Fruit fly (Drosophila melanogaster): Measurements from ENCODE around the gene CG43394.

The CG43394 gene

dm6 chr2L:8204996-8205567, 59.5 kb downstream of the CG43394 start, which contains the start of gene SLC5A11 (continued):
- TF ChIP-seq CG18764 (GFP tag; optimal IDR thresholded peaks at IDR 0.05): peak; percentile 88
- TF ChIP-seq CG17359 (tag; optimal IDR thresholded peaks at IDR 0.05): peak; percentile 97
- TF ChIP-seq CG6654 (GFP tag; optimal IDR thresholded peaks at IDR 0.05): peak; percentile 74
- peak; percentile 87 for TF ChIP-seq D19A (tag; optimal IDR thresholded peaks at IDR 0.05)
- TF ChIP-seq stwl (tag; optimal IDR thresholded peaks at IDR 0.05): no peak
- peak; percentile 99 for TF ChIP-seq dpn (GFP tag; optimal IDR thresholded peaks at IDR 0.05)
- TF ChIP-seq Aef1 (GFP tag; IDR thresholded peaks at IDR 0.05): peak; percentile 100
- TF ChIP-seq run (tag; optimal IDR thresholded peaks at IDR 0.05): peak; percentile 96
- peak; percentile 95 for TF ChIP-seq CG17361 (GFP tag; IDR thresholded peaks at IDR 0.05)
- TF ChIP-seq Mrtf (GFP tag; IDR thresholded peaks at IDR 0.05): peak; percentile 94
- TF ChIP-seq pb (GFP tag; optimal IDR thresholded peaks at IDR 0.05): peak; percentile 95
- TF ChIP-seq CG11247 (GFP tag; IDR thresholded peaks at IDR 0.05): peak; percentile 96
- TF ChIP-seq Poxn (GFP tag; IDR thresholded peaks at IDR 0.05): peak; percentile 32; the same call in 1 of the 2 replicates
- TF ChIP-seq pan (optimal IDR thresholded peaks at IDR 0.05): no peak
- TF ChIP-seq pan (GFP tag; optimal IDR thresholded peaks at IDR 0.05 in 1 of 2, IDR thresholded peaks at IDR 0.05 in 1 of 2): peak in 1 of 2 experiments; percentile 98
- peak; percentile 54 for TF ChIP-seq NC2β (GFP tag; optimal IDR thresholded peaks at IDR 0.05)
- peak; percentile 81 for TF ChIP-seq salm (tag; optimal IDR thresholded peaks at IDR 0.05)
- peak; percentile 61 for TF ChIP-seq CG17802 (tag; optimal IDR thresholded peaks at IDR 0.05)
- 0 out of 2 replicates have a peak, but pooled peaks have one; percentile 19 for TF ChIP-seq crol (GFP tag; IDR thresholded peaks at IDR 0.05)
- TF ChIP-seq CG30020 (tag; optimal IDR thresholded peaks at IDR 0.05): peak; percentile 84
- peak; percentile 96 for TF ChIP-seq Asciz (GFP tag; optimal IDR thresholded peaks at IDR 0.05)
- peak; percentile 100 for TF ChIP-seq CG12104 (GFP tag; optimal IDR thresholded peaks at IDR 0.05)
- peak; percentile 94 for TF ChIP-seq ara (GFP tag; IDR thresholded peaks at IDR 0.05)
- TF ChIP-seq CG3407 (GFP tag; optimal IDR thresholded peaks at IDR 0.05): peak; percentile 86
- TF ChIP-seq insv (GFP tag; optimal IDR thresholded peaks at IDR 0.05): peak in 1 of 2 experiments; percentile 60
- peak; percentile 97 for TF ChIP-seq NK7.1 (GFP tag; optimal IDR thresholded peaks at IDR 0.05)
- peak; percentile 77 for TF ChIP-seq CG2202 (tag; optimal IDR thresholded peaks at IDR 0.05)
- peak; percentile 98 for TF ChIP-seq peb (GFP tag; IDR thresholded peaks at IDR 0.05)
- TF ChIP-seq vvl (GFP tag; IDR thresholded peaks at IDR 0.05): peak; percentile 99
- TF ChIP-seq Vsx1 (GFP tag; optimal IDR thresholded peaks at IDR 0.05): peak; percentile 95
- peak; percentile 99 for TF ChIP-seq sob (GFP tag; IDR thresholded peaks at IDR 0.05)
- peak; percentile 46 for TF ChIP-seq CG3163 (GFP tag; optimal IDR thresholded peaks at IDR 0.05)
- peak; percentile 88 for TF ChIP-seq trem (tag; optimal IDR thresholded peaks at IDR 0.05)
- TF ChIP-seq Oli (tag; optimal IDR thresholded peaks at IDR 0.05): peak; percentile 94
- peak; percentile 95 for TF ChIP-seq Deaf1 (tag; optimal IDR thresholded peaks at IDR 0.05)
- TF ChIP-seq btn (GFP tag; optimal IDR thresholded peaks at IDR 0.05): peak; percentile 93
- TF ChIP-seq Dad (GFP tag; optimal IDR thresholded peaks at IDR 0.05): peak; percentile 99
- peak; percentile 94 for TF ChIP-seq CrebB (tag; optimal IDR thresholded peaks at IDR 0.05)
- peak; percentile 85 for TF ChIP-seq CG8281 (tag; optimal IDR thresholded peaks at IDR 0.05)
- TF ChIP-seq CG6813 (GFP tag; optimal IDR thresholded peaks at IDR 0.05): peak; percentile 96
- TF ChIP-seq CG4424 (GFP tag; optimal IDR thresholded peaks at IDR 0.05): peak; percentile 94
- TF ChIP-seq CG10462 (GFP tag; optimal IDR thresholded peaks at IDR 0.05): peak; percentile 96
- no peak for TF ChIP-seq Gsc (GFP tag; IDR thresholded peaks at IDR 0.05)
- TF ChIP-seq Meics (GFP tag; optimal IDR thresholded peaks at IDR 0.05): peak; percentile 98
- peak; percentile 89 for TF ChIP-seq ranshi (GFP tag; IDR thresholded peaks at IDR 0.05)
- TF ChIP-seq aop (GFP tag; IDR thresholded peaks at IDR 0.05): peak; percentile 34; the same call in 1 of the 2 replicates
- TF ChIP-seq zf30C (GFP tag; optimal IDR thresholded peaks at IDR 0.05): no peak
- peak; percentile 98 for TF ChIP-seq CG10654 (GFP tag; optimal IDR thresholded peaks at IDR 0.05)
- TF ChIP-seq CG2678 (tag; optimal IDR thresholded peaks at IDR 0.05): peak; percentile 99
- peak; percentile 95 for TF ChIP-seq CG32772 (GFP tag; IDR thresholded peaks at IDR 0.05)
- TF ChIP-seq al (GFP tag; IDR thresholded peaks at IDR 0.05): peak; percentile 95

Data from whole organism, embryonic.